Worm (Caenorhabditis elegans): Measurements from ENCODE around the gene C40H1.9.

- no peak for TF ChIP-seq W03F9.2 (tag; optimal IDR thresholded peaks at IDR 0.05)
- TF ChIP-seq dao-5 (tag; optimal IDR thresholded peaks at IDR 0.05) = no peak
- no peak for TF ChIP-seq him-1 (tag; optimal IDR thresholded peaks at IDR 0.05)
Measured at ce11 chrIII:9355412-9355969, 35.8 kb downstream of the C40H1.9 start, which contains the start of gene chtb-1.

All from whole organism, L4/young adult.